Worm (Caenorhabditis elegans) whole organism, L1 larva: ENCODE results near the gene emre-1.

ENCODE experiments used
- C16A3.4 ChIP-seq: fragments of 150-350 bp; optimal IDR thresholded peaks from 2 replicates; lab custom pipeline; 2014; ENCODE audit warnings: missing biosample characterization, missing genetic modification characterization
- C34B4.2 ChIP-seq: sonication (generic microtip); optimal IDR thresholded peaks from 2 replicates; lab custom pipeline; 2017; ENCODE audit warnings: mild to moderate bottlenecking, missing genetic modification characterization, missing compliant biosample characterization
- Y116A8C.19 ChIP-seq: sonication (generic microtip); optimal IDR thresholded peaks from 2 replicates; lab custom pipeline; 2016; ENCODE audit warnings: missing compliant biosample characterization, missing genetic modification characterization, borderline replicate concordance
- alr-1 ChIP-seq: fragments of 200-800 bp; sonication (Bioruptor generic); optimal IDR thresholded peaks from 2 replicates; lab custom pipeline; 2018; ENCODE audit warnings: borderline replicate concordance, mild to moderate bottlenecking, missing genetic modification characterization, missing compliant biosample characterization
- aly-2 ChIP-seq: fragments of 150-350 bp; optimal IDR thresholded peaks from 2 replicates; lab custom pipeline; 2014; ENCODE audit warnings: missing biosample characterization, missing genetic modification characterization
- ceh-63 ChIP-seq: fragments of 200-800 bp; sonication (Bioruptor generic); optimal IDR thresholded peaks from 2 replicates; lab custom pipeline; 2018; ENCODE audit warnings: mild to moderate bottlenecking, missing genetic modification characterization, missing compliant biosample characterization
- ceh-8 ChIP-seq: fragments of 200-800 bp; sonication (Bioruptor generic); optimal IDR thresholded peaks from 2 replicates; lab custom pipeline; 2018; ENCODE audit warnings: mild to moderate bottlenecking, missing genetic modification characterization, moderate library complexity, missing compliant biosample characterization
- ceh-82 ChIP-seq, 3 experiments: fragments of 150-350 bp in 1 of 3; sonication (generic microtip) in 2 of 3; optimal IDR thresholded peaks; 2 replicates each; lab custom pipeline; 2014 to 2017; ENCODE audit warnings: missing biosample characterization in 3 of 3, missing genetic modification characterization in 3 of 3
- ceh-88 ChIP-seq: fragments of 200-800 bp; sonication (Bioruptor generic); IDR thresholded peaks from 2 replicates; pipeline ENCODE4 v1.3.6; 2022; ENCODE audit warnings: missing genetic modification characterization, missing compliant biosample characterization
- ceh-90 ChIP-seq: sonication (generic microtip); optimal IDR thresholded peaks from 2 replicates; lab custom pipeline; 2016; ENCODE audit warnings: missing genetic modification characterization, missing compliant biosample characterization
- ces-1 ChIP-seq: fragments of 150-350 bp; optimal IDR thresholded peaks from 2 replicates; lab custom pipeline; 2014; ENCODE audit warnings: missing biosample characterization, missing genetic modification reagents, missing genetic modification characterization
- dsc-1 ChIP-seq: sonication (generic microtip); optimal IDR thresholded peaks from 2 replicates; lab custom pipeline; 2016; ENCODE audit warnings: mild to moderate bottlenecking, missing genetic modification characterization, missing compliant biosample characterization
- efl-1 ChIP-seq, 4 experiments: fragments of 150-350 bp; optimal IDR thresholded peaks in 3 of 4; peaks in 1 of 4; 1 replicate in 1 of 4; 2 replicates in 3 of 4; lab custom pipeline; 2014; ENCODE audit warnings: missing biosample characterization in 2 of 4, missing genetic modification characterization in 2 of 4, missing genetic modification reagents in 2 of 4
- efl-3 ChIP-seq: fragments of 200-800 bp; sonication (Bioruptor generic); optimal IDR thresholded peaks from 2 replicates; lab custom pipeline; 2018; ENCODE audit warnings: mild to moderate bottlenecking, missing genetic modification characterization, missing compliant biosample characterization
- egl-13 ChIP-seq: sonication (generic microtip); optimal IDR thresholded peaks from 2 replicates; lab custom pipeline; 2016; ENCODE audit warnings: missing genotype, missing genetic modification reagents, missing genetic modification characterization, missing compliant biosample characterization
- egl-27 ChIP-seq, 2 experiments: fragments of 150-350 bp in 1 of 2; sonication (generic microtip); optimal IDR thresholded peaks; 3 replicates each; lab custom pipeline; 2017 to 2018; ENCODE audit warnings: missing biosample characterization in 2 of 2, missing genetic modification characterization in 2 of 2, missing genetic modification reagents in 2 of 2
- elt-2 ChIP-seq: sonication (generic microtip); optimal IDR thresholded peaks from 2 replicates; lab custom pipeline; 2016; ENCODE audit warnings: missing genetic modification characterization, mild to moderate bottlenecking, inconsistent platforms, missing compliant biosample characterization, missing genetic modification reagents
- fkh-10 ChIP-seq: sonication (generic microtip); optimal IDR thresholded peaks from 2 replicates; lab custom pipeline; 2017; ENCODE audit warnings: missing biosample characterization, missing genetic modification reagents, missing genetic modification characterization
- fkh-4 ChIP-seq: sonication (generic microtip); optimal IDR thresholded peaks from 2 replicates; lab custom pipeline; 2016; ENCODE audit warnings: missing compliant biosample characterization, missing genetic modification characterization, borderline replicate concordance
- irx-1 ChIP-seq: sonication (generic microtip); optimal IDR thresholded peaks from 2 replicates; lab custom pipeline; 2016; ENCODE audit warnings: missing genetic modification characterization, missing compliant biosample characterization
- isw-1 ChIP-seq: fragments of 200-800 bp; sonication (Bioruptor generic); IDR thresholded peaks from 2 replicates; pipeline ENCODE4 v1.3.6; 2022; ENCODE audit warnings: missing genetic modification characterization, missing compliant biosample characterization
- jun-1 ChIP-seq: fragments of 150-350 bp; optimal IDR thresholded peaks from 2 replicates; lab custom pipeline; 2014; ENCODE audit warnings: missing biosample characterization, missing genetic modification reagents, missing genetic modification characterization
- lin-15B ChIP-seq: fragments of 150-350 bp; sonication (generic microtip); optimal IDR thresholded peaks from 3 replicates; lab custom pipeline; 2014; ENCODE audit warnings: missing biosample characterization, missing genetic modification characterization
- lir-3 ChIP-seq: sonication (generic microtip); optimal IDR thresholded peaks from 2 replicates; lab custom pipeline; 2016; ENCODE audit warnings: mild to moderate bottlenecking, missing genetic modification characterization, moderate library complexity, missing compliant biosample characterization; ENCODE audit not compliant: poor library complexity
- lsy-2 ChIP-seq, 2 experiments: fragments of 150-350 bp; optimal IDR thresholded peaks; 2 replicates each; lab custom pipeline; 2014; ENCODE audit warnings: missing biosample characterization in 2 of 2, missing genetic modification characterization in 2 of 2
- mef-2 ChIP-seq: fragments of 150-350 bp; optimal IDR thresholded peaks from 2 replicates; lab custom pipeline; 2014; ENCODE audit warnings: missing biosample characterization, missing genetic modification characterization
- mep-1 ChIP-seq: fragments of 150-350 bp; optimal IDR thresholded peaks from 2 replicates; lab custom pipeline; 2014; ENCODE audit warnings: missing biosample characterization, missing genetic modification characterization
- nhr-20 ChIP-seq: sonication (generic microtip); optimal IDR thresholded peaks from 2 replicates; lab custom pipeline; 2016; ENCODE audit warnings: mild to moderate bottlenecking, missing genetic modification characterization, missing compliant biosample characterization
- nhr-28 ChIP-seq: fragments of 150-350 bp; optimal IDR thresholded peaks from 2 replicates; lab custom pipeline; 2014; ENCODE audit warnings: missing biosample characterization, missing genetic modification characterization
- nhr-76 ChIP-seq: sonication (generic microtip); optimal IDR thresholded peaks from 2 replicates; lab custom pipeline; 2017; ENCODE audit warnings: missing biosample characterization, missing genetic modification characterization
- nhr-85 ChIP-seq: sonication (generic microtip); peaks from one replicate; lab custom pipeline; 2016; ENCODE audit warnings: missing genetic modification characterization, inconsistent platforms, missing compliant biosample characterization
- nhr-90 ChIP-seq: sonication (generic microtip); optimal IDR thresholded peaks from 2 replicates; lab custom pipeline; 2016; ENCODE audit warnings: mild to moderate bottlenecking, missing genetic modification characterization, missing compliant biosample characterization; ENCODE audit not compliant: poor library complexity
- pqm-1 ChIP-seq: sonication (generic microtip); optimal IDR thresholded peaks from 3 replicates; lab custom pipeline; 2017; ENCODE audit warnings: missing biosample characterization, missing genetic modification characterization
- skn-1 ChIP-seq: fragments of 150-350 bp; optimal IDR thresholded peaks from 2 replicates; lab custom pipeline; 2014; ENCODE audit warnings: missing biosample characterization, missing genetic modification characterization
- snpc-4 ChIP-seq: fragments of 150-350 bp; optimal IDR thresholded peaks from 2 replicates; lab custom pipeline; 2014; ENCODE audit warnings: missing biosample characterization, missing genetic modification characterization
- snu-23 ChIP-seq: sonication (generic microtip); optimal IDR thresholded peaks from 2 replicates; lab custom pipeline; 2016; ENCODE audit warnings: missing genetic modification characterization, missing compliant biosample characterization
- sox-4 ChIP-seq: sonication (generic microtip); optimal IDR thresholded peaks from 2 replicates; lab custom pipeline; 2016; ENCODE audit warnings: missing genetic modification characterization, missing compliant biosample characterization
- sptf-1 ChIP-seq: fragments of 150-350 bp; optimal IDR thresholded peaks from 2 replicates; lab custom pipeline; 2014; ENCODE audit warnings: missing biosample characterization, missing genetic modification characterization
- swsn-7 ChIP-seq: sonication (generic microtip); optimal IDR thresholded peaks from 2 replicates; lab custom pipeline; 2016; ENCODE audit warnings: missing genetic modification characterization, missing compliant biosample characterization
- unc-130 ChIP-seq: fragments of 150-350 bp; optimal IDR thresholded peaks from 2 replicates; lab custom pipeline; 2017; ENCODE audit warnings: missing biosample characterization, missing genetic modification characterization, inconsistent platforms
- unc-62 ChIP-seq: fragments of 150-350 bp; optimal IDR thresholded peaks from 2 replicates; lab custom pipeline; 2014; ENCODE audit warnings: missing biosample characterization, missing genetic modification reagents, missing genetic modification characterization
- unc-86 ChIP-seq: sonication (generic microtip); optimal IDR thresholded peaks from 2 replicates; lab custom pipeline; 2016; ENCODE audit warnings: missing genetic modification characterization, missing compliant biosample characterization
- xbp-1 ChIP-seq: sonication (generic microtip); optimal IDR thresholded peaks from 2 replicates; lab custom pipeline; 2016; ENCODE audit warnings: missing genetic modification characterization, missing compliant biosample characterization
- zip-4 ChIP-seq: fragments of 200-800 bp; sonication (Bioruptor generic); optimal IDR thresholded peaks from 2 replicates; lab custom pipeline; 2018; ENCODE audit warnings: mild to moderate bottlenecking, missing genetic modification characterization, moderate library complexity, missing compliant biosample characterization
- ztf-11 ChIP-seq, 2 experiments: sonication (generic microtip); optimal IDR thresholded peaks; 2 replicates each; lab custom pipeline; 2016 to 2017; ENCODE audit warnings: missing genetic modification characterization in 2 of 2, missing biosample characterization in 1 of 2, missing compliant biosample characterization in 1 of 2
- ztf-4 ChIP-seq: fragments of 150-350 bp; optimal IDR thresholded peaks from 2 replicates; lab custom pipeline; 2014; ENCODE audit warnings: missing biosample characterization, missing genetic modification characterization

The emre-1 gene

ce11 chrX:14999101-14999500 lies 19.6 kb downstream of the emre-1 start, which contains the start of gene cutl-3:
cutl-3 (minus strand) TSS chrX:14999201.
- TF ChIP-seq ceh-63 (GFP tag; lab: Kevin White, UChicago) (no peak), dsc-1 (tag; lab: Kevin White, UChicago) (no peak), elt-2 (tag; lab: Kevin White, UChicago) (no peak), sox-4 (tag; lab: Kevin White, UChicago) (no peak), nhr-28 (tag; lab: Kevin White, UChicago) (no peak), snpc-4 (tag; lab: Kevin White, UChicago) (no peak), nhr-20 (tag; lab: Kevin White, UChicago) (no peak)

DNA sequence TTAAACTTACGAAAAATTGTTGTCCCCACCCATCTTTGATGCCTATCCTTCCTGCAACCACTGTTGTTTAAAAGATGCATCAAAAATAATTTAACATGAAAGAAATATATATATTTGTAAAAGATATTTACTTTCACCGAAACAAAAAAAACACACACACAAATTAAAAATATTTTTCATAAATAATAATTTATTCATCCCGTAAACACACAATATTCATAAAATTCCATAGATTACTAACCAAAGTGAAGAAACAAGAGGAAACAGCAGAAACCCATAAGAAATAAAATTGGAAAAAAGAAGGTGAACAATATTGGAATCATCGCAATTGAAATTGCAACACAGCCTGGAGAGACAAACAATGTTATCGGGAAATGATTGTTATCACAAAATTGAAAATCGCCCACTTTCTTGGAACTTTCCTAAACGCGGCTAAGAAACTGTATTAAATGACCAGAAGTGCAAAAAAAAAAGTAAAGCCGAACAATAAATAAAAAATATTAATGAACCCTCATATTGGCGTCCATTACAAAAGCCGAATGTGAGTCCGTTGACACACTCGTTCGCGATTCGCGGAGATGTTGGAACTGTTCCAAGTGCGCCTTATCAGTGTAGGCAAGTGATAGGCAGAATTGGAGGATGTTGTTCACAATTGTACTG lies 24.5 kb downstream of the emre-1 start, which contains the start of gene slc-25A18.1:
TSS of gene slc-25A18.1 (minus strand) at position 51 of the 660 bp plus-strand sequence.
- no peak for TF ChIP-seq mep-1 (tag; lab: Kevin White, UChicago)
- TF ChIP-seq nhr-76 (tag; lab: Kevin White, UChicago): no peak
- TF ChIP-seq unc-130 (tag; lab: Kevin White, UChicago): no peak
- TF ChIP-seq C34B4.2 (tag; lab: Kevin White, UChicago): no peak
- TF ChIP-seq mef-2 (tag; lab: Kevin White, UChicago): no peak
- TF ChIP-seq elt-2 (tag; lab: Kevin White, UChicago): peak; percentile 18
- TF ChIP-seq efl-3 (GFP tag; lab: Kevin White, UChicago): no peak
- no peak for TF ChIP-seq nhr-20 (tag; lab: Kevin White, UChicago)
- no peak for TF ChIP-seq fkh-10
- TF ChIP-seq efl-1 (optimal IDR thresholded peaks at IDR 0.05; lab: Kevin White, UChicago): no peak
- TF ChIP-seq efl-1 (GFP tag; optimal IDR thresholded peaks at IDR 0.05 in 1 of 2; lab: Kevin White, UChicago): peak in 1 of 2 experiments; percentile 41

- TF ChIP-seq Y116A8C.19 (tag; lab: Kevin White, UChicago): no peak
- no peak for TF ChIP-seq lin-15B (tag; lab: Kevin White, UChicago)
- TF ChIP-seq unc-62 (GFP tag; lab: Kevin White, UChicago): no peak
- peak in 1 of 2 experiments; percentile 44 for TF ChIP-seq lsy-2 (tag; optimal IDR thresholded peaks at IDR 0.05; lab: Kevin White, UChicago)
- TF ChIP-seq egl-27 (tag; optimal IDR thresholded peaks at IDR 0.05; lab: Kevin White, UChicago): no peak
- TF ChIP-seq isw-1 (GFP tag; lab: Robert Waterston, UW): no peak
- TF ChIP-seq ceh-90: no peak
- peak; percentile 18 for TF ChIP-seq skn-1 (tag; lab: Kevin White, UChicago)
- TF ChIP-seq zip-4 (GFP tag; lab: Kevin White, UChicago): no peak
- peak in 1 of 3 experiments; percentile 9 for TF ChIP-seq ceh-82 (tag; optimal IDR thresholded peaks at IDR 0.05; lab: Kevin White, UChicago)
- no peak for TF ChIP-seq xbp-1 (tag; lab: Kevin White, UChicago)
- no peak for TF ChIP-seq nhr-90 (tag; lab: Kevin White, UChicago)
- no peak for TF ChIP-seq aly-2 (tag; lab: Kevin White, UChicago)
- TF ChIP-seq ztf-11 (tag; optimal IDR thresholded peaks at IDR 0.05; lab: Kevin White, UChicago): no peak
- TF ChIP-seq irx-1 (tag; lab: Kevin White, UChicago): no peak
- no peak for TF ChIP-seq C16A3.4
- no peak for TF ChIP-seq sptf-1 (tag; lab: Kevin White, UChicago)
- no peak for TF ChIP-seq pqm-1 (tag; lab: Kevin White, UChicago)
- TF ChIP-seq C34B4.2 (tag; lab: Kevin White, UChicago): no peak
- no peak for TF ChIP-seq ceh-8 (GFP tag; lab: Kevin White, UChicago)
- TF ChIP-seq ceh-88 (GFP tag; lab: Robert Waterston, UW): no peak
- TF ChIP-seq alr-1 (tag; lab: Kevin White, UChicago): no peak
- no peak for TF ChIP-seq ztf-4 (tag; lab: Kevin White, UChicago)
- TF ChIP-seq ces-1: no peak
- no peak for TF ChIP-seq unc-86 (tag; lab: Kevin White, UChicago)
- no peak for TF ChIP-seq mef-2 (tag; lab: Kevin White, UChicago)
- no peak for TF ChIP-seq fkh-4 (tag; lab: Kevin White, UChicago)
- TF ChIP-seq jun-1: no peak
- no peak for TF ChIP-seq nhr-85 (tag; lab: Kevin White, UChicago)
- no peak for TF ChIP-seq egl-13 (tag; lab: Kevin White, UChicago)
- peak; percentile 38 for TF ChIP-seq snu-23 (GFP tag; lab: Kevin White, UChicago)
- TF ChIP-seq swsn-7 (tag; lab: Kevin White, UChicago): peak; percentile 11
- TF ChIP-seq ceh-63 (GFP tag; lab: Kevin White, UChicago): no peak
- no peak for TF ChIP-seq sox-4 (tag; lab: Kevin White, UChicago)
- TF ChIP-seq lir-3 (tag; lab: Kevin White, UChicago): no peak
Observed at ce11 chrX:15006847-15007358, 27.4 kb downstream of the emre-1 start, which contains the start of gene ergi-2. ergi-2 (minus strand) TSS chrX:15007308.
